Fruit fly (Drosophila melanogaster) whole organism, embryonic: ENCODE results near the gene sphe.

Experiments
- CG31388 ChIP-seq: fragments of 200-800 bp; sonication (Bioruptor generic); optimal IDR thresholded peaks from 2 replicates; lab custom pipeline; 2016; ENCODE audit warnings: missing biosample characterization, missing genetic modification characterization
- Ssrp ChIP-seq: fragments of 200-800 bp; sonication (Bioruptor generic); optimal IDR thresholded peaks from 2 replicates; lab custom pipeline; 2018; ENCODE audit warnings: missing biosample characterization, mild to moderate bottlenecking, missing genetic modification characterization, moderate library complexity
- zen ChIP-seq: fragments of 200-800 bp; sonication (Bioruptor generic); optimal IDR thresholded peaks from 3 replicates; lab custom pipeline; 2018; ENCODE audit warnings: missing biosample characterization, mild to moderate bottlenecking, missing genetic modification characterization, moderate library complexity

dm6 chrX:16733244-16733643 is 31.5 kb upstream of the sphe start:
- TF ChIP-seq CG31388 (no peak), zen (no peak), Ssrp (tag; lab: Kevin White, UChicago) (no peak)
